Fruit fly (Drosophila melanogaster): ENCODE results near the gene CG6324.

The CG6324 gene

DNA sequence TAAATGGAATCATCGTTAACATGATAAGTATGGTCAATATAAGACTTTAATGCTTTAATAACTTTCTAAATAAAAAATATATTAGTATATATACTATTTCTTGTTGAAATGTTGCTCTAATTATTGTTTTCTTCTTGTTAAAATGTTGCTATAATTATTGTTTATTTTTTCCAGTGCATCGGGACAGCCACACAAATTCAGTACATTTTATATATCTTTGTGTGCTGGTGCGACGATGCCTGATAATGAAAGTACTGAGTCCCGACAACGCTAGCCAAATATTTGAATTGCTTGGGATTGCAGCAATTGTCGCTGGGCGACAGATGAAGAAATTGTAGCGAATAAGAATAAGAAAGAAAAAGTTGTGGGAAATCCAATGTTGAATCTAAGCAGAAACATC lies 53.3 kb downstream of the CG6324 start (continued):
- no peak for TF ChIP-seq MTF-1 (GFP tag; optimal IDR thresholded peaks at IDR 0.05; ENCODE audit: borderline replicate concordance)
- no peak for TF ChIP-seq CG6683 (GFP tag; optimal IDR thresholded peaks at IDR 0.05)
- no peak for TF ChIP-seq chm (GFP tag; IDR thresholded peaks at IDR 0.05)
- TF ChIP-seq gce (GFP tag; IDR thresholded peaks at IDR 0.05), result no peak

dm6 chrX:15529958-15530357 lies 54.1 kb downstream of the CG6324 start:
- TF ChIP-seq gt (GFP tag; IDR thresholded peaks at IDR 0.05) (no peak), wek (GFP tag; optimal IDR thresholded peaks at IDR 0.05) (no peak), CG7839 (tag; optimal IDR thresholded peaks at IDR 0.05) (no peak), CG2712 (tag; optimal IDR thresholded peaks at IDR 0.05) (no peak), sens-2 (GFP tag; IDR thresholded peaks at IDR 0.05) (no peak), stc (GFP tag; IDR thresholded peaks at IDR 0.05) (no peak), CG12071 (GFP tag; optimal IDR thresholded peaks at IDR 0.05) (no peak), jigr1 (GFP tag; IDR thresholded peaks at IDR 0.05) (no peak), CG4730 (GFP tag; IDR thresholded peaks at IDR 0.05) (no peak), chinmo (GFP tag; IDR thresholded peaks at IDR 0.05; ENCODE audit: partially characterized antibody) (0 out of 4 replicates have a peak, but pooled peaks have one; percentile 9), Asciz (GFP tag; optimal IDR thresholded peaks at IDR 0.05) (peak; percentile 1), CG17385 (GFP tag; optimal IDR thresholded peaks at IDR 0.05) (peak; percentile 31), CG2199 (GFP tag; IDR thresholded peaks at IDR 0.05) (no peak), seq (GFP tag; IDR thresholded peaks at IDR 0.05) (no peak), Sin3A (optimal IDR thresholded peaks at IDR 0.05) (no peak), CG10543 (GFP tag; optimal IDR thresholded peaks at IDR 0.05) (no peak), dati (GFP tag; IDR thresholded peaks at IDR 0.05) (no peak), danr (GFP tag; IDR thresholded peaks at IDR 0.05) (no peak), mirr (GFP tag; optimal IDR thresholded peaks at IDR 0.05) (no peak), Bgb (GFP tag; IDR thresholded peaks at IDR 0.05; ENCODE audit: partially characterized antibody) (no peak), ewg (GFP tag; optimal IDR thresholded peaks at IDR 0.05) (no peak), cwo (GFP tag; optimal IDR thresholded peaks at IDR 0.05) (no peak), CG11398 (GFP tag; optimal IDR thresholded peaks at IDR 0.05) (no peak), CG32767 (GFP tag; IDR thresholded peaks at IDR 0.05) (no peak), CG30431 (GFP tag; optimal IDR thresholded peaks at IDR 0.05) (no peak), slou (GFP tag; optimal IDR thresholded peaks at IDR 0.05) (no peak), sqz (GFP tag; optimal IDR thresholded peaks at IDR 0.05) (peak; percentile 20), ATbp (GFP tag; optimal IDR thresholded peaks at IDR 0.05) (peak; percentile 36), trh (GFP tag; optimal IDR thresholded peaks at IDR 0.05) (no peak), nerfin-1 (tag; optimal IDR thresholded peaks at IDR 0.05) (no peak), CG12769 (tag; optimal IDR thresholded peaks at IDR 0.05) (no peak), CG2889 (GFP tag; IDR thresholded peaks at IDR 0.05) (no peak), CrebB (tag; optimal IDR thresholded peaks at IDR 0.05) (no peak), Dip2 (GFP tag; IDR thresholded peaks at IDR 0.05) (no peak), trem (tag; optimal IDR thresholded peaks at IDR 0.05) (no peak), Gsc (GFP tag; IDR thresholded peaks at IDR 0.05) (no peak), Lim3 (GFP tag; IDR thresholded peaks at IDR 0.05) (no peak), Atf3 (GFP tag; optimal IDR thresholded peaks at IDR 0.05) (no peak), hth (optimal IDR thresholded peaks at IDR 0.05) (no peak), HLHmδ (GFP tag; optimal IDR thresholded peaks at IDR 0.05) (no peak), CG16863 (GFP tag; optimal IDR thresholded peaks at IDR 0.05) (no peak), CTCF (GFP tag; optimal IDR thresholded peaks at IDR 0.05) (no peak), Atf-2 (GFP tag; optimal IDR thresholded peaks at IDR 0.05) (no peak), lab (GFP tag; optimal IDR thresholded peaks at IDR 0.05) (peak; percentile 13), fru (optimal IDR thresholded peaks at IDR 0.05) (no peak), CG7745 (tag; optimal IDR thresholded peaks at IDR 0.05) (no peak), dan (GFP tag; IDR thresholded peaks at IDR 0.05) (no peak), CG1024 (GFP tag; IDR thresholded peaks at IDR 0.05) (no peak)
